Worm (Caenorhabditis elegans): ENCODE data around the gene str-124.

DNA sequence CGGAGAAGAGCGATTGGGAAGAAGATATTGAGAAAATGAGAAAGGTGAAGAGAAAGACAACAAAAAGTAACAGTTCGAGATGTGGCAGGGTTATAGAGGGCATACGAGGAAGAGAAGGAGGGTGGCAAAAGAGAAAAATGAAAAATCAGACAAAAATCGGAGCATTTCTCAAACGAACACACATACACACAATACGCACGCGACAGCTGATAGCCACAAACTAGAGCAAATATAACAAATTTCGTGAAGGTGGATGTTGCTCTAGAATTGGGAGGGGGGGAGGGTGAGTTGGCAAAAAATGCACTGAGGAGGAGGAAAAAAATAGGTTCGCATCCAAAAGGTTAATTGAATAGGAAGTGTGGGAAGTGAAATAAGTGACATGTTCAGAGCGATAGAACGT, 37.5 kb downstream of the str-124 start:
- no peak for TF ChIP-seq unc-62 (GFP tag; optimal IDR thresholded peaks at IDR 0.05)
- no peak for TF ChIP-seq pag-3 (tag; optimal IDR thresholded peaks at IDR 0.05; ENCODE audit: borderline replicate concordance, insufficient read depth)

Data from whole organism, L1 larva.